Worm (Caenorhabditis elegans) whole organism, L3 larva: ENCODE measurements around the gene daf-38.

Experiments used
- aly-2 ChIP-seq: fragments of 150-350 bp; optimal IDR thresholded peaks from 2 replicates; lab custom pipeline; 2014; ENCODE audit warnings: missing biosample characterization, missing genetic modification characterization
- ama-1 ChIP-seq: fragments of 150-350 bp; optimal IDR thresholded peaks from 2 replicates; lab custom pipeline; 2018
- daf-12 ChIP-seq: fragments of 150-350 bp; optimal IDR thresholded peaks from 2 replicates; lab custom pipeline; 2014; ENCODE audit warnings: missing biosample characterization, missing genetic modification reagents, missing genetic modification characterization
- elt-3 ChIP-seq, 3 experiments: fragments of 150-350 bp in 1 of 3; sonication (generic microtip) in 2 of 3; optimal IDR thresholded peaks; 2 replicates in 2 of 3; 4 replicates in 1 of 3; lab custom pipeline; 2014 to 2017; ENCODE audit warnings: missing biosample characterization in 3 of 3, missing genetic modification characterization in 3 of 3
- mdl-1 ChIP-seq: fragments of 150-350 bp; optimal IDR thresholded peaks from 2 replicates; lab custom pipeline; 2014; ENCODE audit warnings: missing biosample characterization, missing genetic modification characterization
- nfya-1 ChIP-seq: sonication (generic microtip); optimal IDR thresholded peaks from 2 replicates; lab custom pipeline; 2017; ENCODE audit warnings: missing genetic modification characterization, mild to moderate bottlenecking, missing compliant biosample characterization, antibody characterized with exemption, moderate library complexity; ENCODE audit not compliant: insufficient read depth
- nhr-23 ChIP-seq: fragments of 150-350 bp; optimal IDR thresholded peaks from 2 replicates; lab custom pipeline; 2014; ENCODE audit warnings: missing biosample characterization, missing genetic modification reagents, missing genetic modification characterization
- nhr-237 ChIP-seq: fragments of 150-350 bp; optimal IDR thresholded peaks from 2 replicates; lab custom pipeline; 2014; ENCODE audit warnings: missing biosample characterization, missing genetic modification characterization
- nhr-25 ChIP-seq: sonication (generic microtip); optimal IDR thresholded peaks from 2 replicates; lab custom pipeline; 2017; ENCODE audit warnings: missing biosample characterization, missing genetic modification characterization
- pha-4 ChIP-seq: fragments of 150-350 bp; optimal IDR thresholded peaks from 2 replicates; lab custom pipeline; 2014; ENCODE audit warnings: missing biosample characterization, missing genetic modification reagents, missing genetic modification characterization

DNA sequence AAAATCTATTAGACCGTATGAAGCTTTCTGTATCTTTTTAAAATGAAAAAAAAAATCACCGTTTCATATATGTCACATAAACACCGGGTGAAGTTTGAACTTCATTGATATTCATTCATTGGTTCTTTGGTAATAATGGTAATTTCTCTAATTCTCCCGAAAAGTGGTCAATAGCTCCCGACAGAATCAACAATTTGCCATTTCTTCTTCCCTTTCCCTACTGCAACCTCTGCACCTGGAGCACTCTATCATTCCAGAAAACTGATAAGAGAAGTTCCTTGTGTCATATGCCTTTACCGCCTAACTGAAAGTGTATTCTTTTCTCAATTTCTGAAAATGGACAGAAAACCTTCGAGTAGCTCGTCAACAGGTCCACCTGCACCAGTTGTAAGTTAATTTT lies 29.8 kb downstream of the daf-38 start, which contains the start of gene Y105C5A.24:
- TF ChIP-seq mdl-1 (tag; lab: Kevin White, UChicago) = no peak
- TF ChIP-seq daf-12 = no peak
- TF ChIP-seq nhr-23 (tag; lab: Kevin White, UChicago) = no peak
- no peak for TF ChIP-seq nhr-237 (tag; lab: Kevin White, UChicago)
- TF ChIP-seq nfya-1 = no peak
- TF ChIP-seq nhr-25 = no peak
- no peak for TF ChIP-seq elt-3 (tag; optimal IDR thresholded peaks at IDR 0.05; lab: Kevin White, UChicago)
- TF ChIP-seq aly-2 (tag; lab: Kevin White, UChicago) = no peak
- TF ChIP-seq pha-4 (tag; lab: Kevin White, UChicago) = peak; percentile 46
- TF ChIP-seq ama-1 (lab: Kevin White, UChicago) = no peak
